Worm (Caenorhabditis elegans): ENCODE results near the gene B0285.6.
A peak's percentile ranks its signal among the peaks of the same experiment; 100 is the strongest.

B0285.6 gene

DNA sequence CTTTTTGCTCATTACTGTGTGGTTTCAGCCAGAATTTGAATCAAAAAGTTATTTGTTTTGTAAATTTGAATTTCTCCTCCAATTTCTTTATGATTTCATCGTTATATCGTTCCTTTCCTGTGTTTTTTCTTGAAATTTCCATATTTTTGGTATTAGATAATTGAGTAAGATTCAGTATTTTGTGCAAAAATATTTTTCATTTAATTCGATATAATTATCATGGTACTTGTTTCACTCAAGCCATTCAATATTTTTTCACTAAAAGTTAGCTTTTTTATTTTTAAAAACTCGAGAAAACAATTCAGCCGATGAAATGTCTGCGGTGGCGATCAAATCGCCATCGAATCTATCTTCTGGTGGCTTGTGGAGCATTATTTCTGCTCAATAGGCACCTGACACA lies 4.9 kb upstream of the B0285.6 start, which contains the start of gene hse-5:
Gene hse-5, plus strand, starts transcription at position 301 of the 400 bp plus-strand sequence.
- TF ChIP-seq ccch-3 (GFP tag; optimal IDR thresholded peaks at IDR 0.05) (no peak), pbrm-1 (GFP tag; IDR thresholded peaks at IDR 0.05) (no peak), T26A5.8 (tag; optimal IDR thresholded peaks at IDR 0.05) (no peak), K11D2.4 (GFP tag; IDR thresholded peaks at IDR 0.05) (no peak), Y79H2A.3 (GFP tag; conservative IDR thresholded peaks at IDR 0.05) (no peak), hmg-1.2 (GFP tag; IDR thresholded peaks at IDR 0.05) (no peak), K12H6.12 (tag; optimal IDR thresholded peaks at IDR 0.05) (no peak), ztf-22 (GFP tag; optimal IDR thresholded peaks at IDR 0.05) (no peak), snpc-4 (GFP tag; optimal IDR thresholded peaks at IDR 0.05) (no peak), snpc-4 (tag; optimal IDR thresholded peaks at IDR 0.05) (no peak), F33H1.4 (GFP tag; IDR thresholded peaks at IDR 0.05) (no peak), nfya-1 (tag; optimal IDR thresholded peaks at IDR 0.05; ENCODE audit: borderline replicate concordance, insufficient read depth) (no peak)

DNA sequence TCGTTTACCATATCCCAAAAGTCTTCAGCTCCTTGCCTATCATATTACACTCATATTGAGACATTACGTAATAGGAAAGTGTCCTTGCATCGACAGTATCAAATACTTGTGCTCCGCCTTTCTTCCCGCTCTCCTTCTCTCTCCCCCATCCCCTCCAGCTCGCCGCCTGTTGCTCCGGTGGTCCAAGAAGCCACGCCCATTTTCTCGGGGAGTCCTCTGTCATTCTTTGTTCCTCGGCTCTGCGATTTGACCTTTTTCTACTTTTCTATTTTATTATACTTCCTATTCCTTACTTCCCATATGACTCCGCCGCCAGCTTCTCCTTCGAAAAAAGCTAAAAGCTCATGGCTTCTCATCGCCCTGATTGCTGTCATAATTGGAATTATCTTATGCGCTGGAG lies 6.5 kb downstream of the B0285.6 start, which contains the start of gene mnp-1:
Gene mnp-1, plus strand, starts transcription at position 211 of the 400 bp plus-strand sequence.
- TF ChIP-seq nfyb-1 (GFP tag; IDR thresholded peaks at IDR 0.05) (no peak), ZK185.1 (tag; optimal IDR thresholded peaks at IDR 0.05; ENCODE audit: poor library complexity, severe bottlenecking) (no peak), F33H1.4 (GFP tag; IDR thresholded peaks at IDR 0.05) (no peak), nfya-2 (GFP tag; IDR thresholded peaks at IDR 0.05) (no peak), atf-7 (tag; optimal IDR thresholded peaks at IDR 0.05) (no peak), ztf-28 (GFP tag; IDR thresholded peaks at IDR 0.05) (no peak), bed-2 (GFP tag; IDR thresholded peaks at IDR 0.05) (no peak), hmg-1.2 (GFP tag; IDR thresholded peaks at IDR 0.05) (no peak)

DNA sequence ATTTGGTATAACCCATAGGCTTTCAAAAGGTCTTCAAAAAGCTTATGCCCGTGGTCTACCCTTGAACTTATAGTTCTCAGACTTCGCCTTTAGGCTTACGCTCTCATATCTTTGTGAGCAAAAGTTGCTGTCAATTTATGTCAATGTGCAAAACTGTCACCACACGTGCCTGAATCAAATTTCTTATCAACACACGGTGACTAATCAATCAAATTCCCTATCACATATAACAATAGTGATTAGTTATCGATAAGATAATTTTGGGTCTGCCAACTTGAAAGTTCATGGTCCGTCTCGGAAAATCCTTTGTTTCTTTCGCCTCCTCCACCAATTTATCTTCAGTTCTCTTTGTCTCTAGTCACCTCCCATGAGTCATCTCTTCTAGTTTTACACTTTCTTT lies 7.5 kb downstream of the B0285.6 start:
- TF ChIP-seq dpff-1 (tag; optimal IDR thresholded peaks at IDR 0.05) (no peak), nhr-80 (tag; optimal IDR thresholded peaks at IDR 0.05) (peak; percentile 34)

DNA sequence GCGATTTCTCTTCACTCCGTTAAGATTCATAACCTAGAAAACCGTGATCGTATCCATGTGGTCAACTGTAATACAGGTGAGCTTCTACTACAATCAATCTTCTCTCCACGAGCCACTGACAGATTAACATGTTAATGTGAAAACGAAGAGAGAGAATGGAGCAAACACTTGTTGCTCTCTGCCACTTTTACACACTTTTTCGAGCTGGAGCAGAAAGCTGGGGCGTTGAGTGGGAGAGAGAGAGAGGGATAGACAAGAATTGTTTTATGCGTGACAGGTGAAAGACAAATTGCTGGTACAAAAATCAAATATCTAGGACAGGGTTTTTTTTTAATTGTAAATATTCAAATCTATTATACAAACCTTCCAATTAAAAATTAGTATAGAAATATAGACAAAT lies 8.4 kb downstream of the B0285.6 start:
- TF ChIP-seq madf-8 (GFP tag; conservative IDR thresholded peaks at IDR 0.05) (no peak), Y79H2A.3 (GFP tag; conservative IDR thresholded peaks at IDR 0.05) (no peak), ztf-18 (tag; optimal IDR thresholded peaks at IDR 0.05) (no peak), nhr-80 (tag; optimal IDR thresholded peaks at IDR 0.05) (no peak), Y53G8AR.9 (GFP tag; conservative IDR thresholded peaks at IDR 0.05) (no peak), lin-35 (GFP tag; optimal IDR thresholded peaks at IDR 0.05) (no peak), let-526 (GFP tag; IDR thresholded peaks at IDR 0.05) (no peak), attf-5 (GFP tag; optimal IDR thresholded peaks at IDR 0.05) (no peak), lin-54 (GFP tag; optimal IDR thresholded peaks at IDR 0.05) (no peak), B0336.3 (GFP tag; IDR thresholded peaks at IDR 0.05) (no peak), F49E8.2 (tag; optimal IDR thresholded peaks at IDR 0.05; ENCODE audit: insufficient read depth) (no peak)

DNA sequence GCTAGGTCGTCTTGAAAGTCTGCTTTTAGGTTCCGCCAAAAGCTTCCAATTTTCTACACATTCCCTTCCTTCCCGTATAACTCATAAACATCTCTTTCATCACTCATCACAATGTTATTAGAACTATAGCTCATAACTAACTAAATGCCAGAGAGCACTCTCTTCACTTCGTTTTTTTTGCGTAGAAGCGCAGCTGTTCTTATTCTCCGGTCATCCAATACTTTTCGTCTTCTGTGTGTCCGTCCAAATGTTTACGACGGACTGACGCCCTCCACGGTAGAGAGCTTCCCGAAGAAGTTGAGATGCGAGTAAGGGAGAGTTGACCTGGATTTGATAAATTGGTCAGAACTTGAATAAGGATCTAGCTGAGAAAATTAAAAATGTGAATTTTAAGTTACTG lies 9.3 kb downstream of the B0285.6 start:
- TF ChIP-seq hmg-20 (GFP tag; IDR thresholded peaks at IDR 0.05) (no peak), lsy-27 (tag; optimal IDR thresholded peaks at IDR 0.05; ENCODE audit: borderline replicate concordance, insufficient read depth) (no peak), madf-6 (GFP tag; IDR thresholded peaks at IDR 0.05) (no peak), hmg-1.2 (GFP tag; IDR thresholded peaks at IDR 0.05) (no peak), athp-1 (tag; optimal IDR thresholded peaks at IDR 0.05) (no peak), hsf-1 (GFP tag; IDR thresholded peaks at IDR 0.05) (no peak), nfyb-1 (GFP tag; IDR thresholded peaks at IDR 0.05) (no peak), nhr-80 (tag; optimal IDR thresholded peaks at IDR 0.05) (no peak), unc-130 (GFP tag; optimal IDR thresholded peaks at IDR 0.05) (no peak), rec-8 (tag; optimal IDR thresholded peaks at IDR 0.05) (no peak), F55B11.4 (tag; optimal IDR thresholded peaks at IDR 0.05; ENCODE audit: borderline replicate concordance, insufficient read depth) (no peak), ztf-6 (GFP tag; IDR thresholded peaks at IDR 0.05) (no peak), snpc-4 (GFP tag; optimal IDR thresholded peaks at IDR 0.05) (no peak), snpc-4 (tag; optimal IDR thresholded peaks at IDR 0.05) (no peak), ceh-91 (GFP tag; IDR thresholded peaks at IDR 0.05) (no peak), lin-35 (GFP tag; optimal IDR thresholded peaks at IDR 0.05) (no peak), tbx-9 (tag; optimal IDR thresholded peaks at IDR 0.05; ENCODE audit: borderline replicate concordance) (no peak)
